Worm (Caenorhabditis elegans) whole organism, mixed stage, embryonic: ENCODE measurements around the gene prp-18.

Experiments
- ceh-39 ChIP-seq: fragments of 150-350 bp; optimal IDR thresholded peaks from 2 replicates; lab custom pipeline; 2014; ENCODE audit warnings: missing biosample characterization, missing genetic modification characterization
- ceh-43 ChIP-seq: fragments of 200-800 bp; sonication (Bioruptor generic); optimal IDR thresholded peaks from 2 replicates; lab custom pipeline; 2018; ENCODE audit warnings: mild to moderate bottlenecking, missing genetic modification characterization, moderate library complexity, missing compliant biosample characterization
- ceh-83 ChIP-seq: fragments of 200-800 bp; sonication (Bioruptor generic); optimal IDR thresholded peaks from 2 replicates; lab custom pipeline; 2018; ENCODE audit warnings: mild to moderate bottlenecking, missing genetic modification characterization, missing compliant biosample characterization
- ces-1 ChIP-seq: fragments of 150-350 bp; optimal IDR thresholded peaks from 2 replicates; lab custom pipeline; 2014; ENCODE audit warnings: missing biosample characterization, missing genetic modification reagents, missing genetic modification characterization
- cnd-1 ChIP-seq: fragments of 200-800 bp; sonication (Bioruptor generic); optimal IDR thresholded peaks from 2 replicates; lab custom pipeline; 2018; ENCODE audit warnings: mild to moderate bottlenecking, missing genetic modification characterization, missing compliant biosample characterization
- drap-1 ChIP-seq: fragments of 200-800 bp; sonication (Bioruptor generic); optimal IDR thresholded peaks from 3 replicates; lab custom pipeline; 2018; ENCODE audit warnings: mild to moderate bottlenecking, missing genetic modification characterization, missing compliant biosample characterization
- elt-1 ChIP-seq: sonication (generic microtip); optimal IDR thresholded peaks from 2 replicates; lab custom pipeline; 2017; ENCODE audit warnings: missing genetic modification characterization, mild to moderate bottlenecking, missing compliant biosample characterization, antibody characterized with exemption, moderate library complexity, borderline replicate concordance; ENCODE audit not compliant: insufficient read depth
- elt-3 ChIP-seq: fragments of 150-350 bp; optimal IDR thresholded peaks from 2 replicates; lab custom pipeline; 2014; ENCODE audit warnings: missing biosample characterization, missing genetic modification characterization
- flh-1 ChIP-seq: fragments of 200-800 bp; sonication (Bioruptor generic); optimal IDR thresholded peaks from 2 replicates; lab custom pipeline; 2018; ENCODE audit warnings: mild to moderate bottlenecking, missing genetic modification characterization, moderate library complexity, missing compliant biosample characterization
- ham-2 ChIP-seq: fragments of 200-800 bp; sonication (Bioruptor generic); optimal IDR thresholded peaks from 2 replicates; lab custom pipeline; 2018; ENCODE audit warnings: mild to moderate bottlenecking, missing genetic modification characterization, missing compliant biosample characterization
- hlh-1 ChIP-seq: fragments of 150-350 bp; optimal IDR thresholded peaks from 2 replicates; lab custom pipeline; 2014; ENCODE audit warnings: missing biosample characterization, missing genetic modification reagents, missing genetic modification characterization
- lin-13 ChIP-seq: fragments of 150-350 bp; optimal IDR thresholded peaks from 2 replicates; lab custom pipeline; 2014; ENCODE audit warnings: missing biosample characterization, missing genetic modification characterization
- mab-5 ChIP-seq: fragments of 150-350 bp; optimal IDR thresholded peaks from 2 replicates; lab custom pipeline; 2014; ENCODE audit warnings: missing biosample characterization, missing genetic modification characterization
- mep-1 ChIP-seq: fragments of 150-350 bp; optimal IDR thresholded peaks from 2 replicates; lab custom pipeline; 2017; ENCODE audit warnings: missing biosample characterization, missing genetic modification reagents, missing genetic modification characterization, inconsistent platforms
- mls-2 ChIP-seq: sonication (generic microtip); optimal IDR thresholded peaks from 2 replicates; lab custom pipeline; 2016; ENCODE audit warnings: mild to moderate bottlenecking, missing genetic modification characterization, moderate library complexity, missing compliant biosample characterization
- nhr-12 ChIP-seq: fragments of 150-350 bp; optimal IDR thresholded peaks from 2 replicates; lab custom pipeline; 2014; ENCODE audit warnings: missing biosample characterization, missing genetic modification characterization
- nhr-2 ChIP-seq: fragments of 150-350 bp; optimal IDR thresholded peaks from 2 replicates; lab custom pipeline; 2014; ENCODE audit warnings: missing biosample characterization, missing genetic modification characterization
- nhr-237 ChIP-seq: fragments of 150-350 bp; optimal IDR thresholded peaks from 2 replicates; lab custom pipeline; 2014; ENCODE audit warnings: missing biosample characterization, missing genetic modification characterization
- nhr-76 ChIP-seq: sonication (generic microtip); optimal IDR thresholded peaks from 2 replicates; lab custom pipeline; 2017; ENCODE audit warnings: missing biosample characterization, missing genetic modification characterization
- pha-4 ChIP-seq: fragments of 150-350 bp; optimal IDR thresholded peaks from 2 replicates; lab custom pipeline; 2018; ENCODE audit warnings: missing biosample characterization, missing genetic modification reagents, missing genetic modification characterization
- sem-2 ChIP-seq: fragments of 200-800 bp; sonication (Bioruptor generic); optimal IDR thresholded peaks from 2 replicates; lab custom pipeline; 2018; ENCODE audit warnings: mild to moderate bottlenecking, missing genetic modification characterization, missing compliant biosample characterization
- snpc-4 ChIP-seq: fragments of 150-350 bp; optimal IDR thresholded peaks from 2 replicates; lab custom pipeline; 2014; ENCODE audit warnings: missing biosample characterization, missing genetic modification characterization
- tbx-8 ChIP-seq: fragments of 200-800 bp; sonication (Bioruptor generic); optimal IDR thresholded peaks from 2 replicates; lab custom pipeline; 2018; ENCODE audit warnings: mild to moderate bottlenecking, missing genetic modification characterization, moderate library complexity, missing compliant biosample characterization
- unc-120 ChIP-seq: sonication (generic microtip); optimal IDR thresholded peaks from 2 replicates; lab custom pipeline; 2017; ENCODE audit warnings: missing genetic modification characterization, missing compliant biosample characterization; ENCODE audit not compliant: poor library complexity, severe bottlenecking
- unc-39 ChIP-seq: fragments of 150-350 bp; optimal IDR thresholded peaks from 2 replicates; lab custom pipeline; 2014; ENCODE audit warnings: missing biosample characterization, missing genetic modification characterization
- unc-62 ChIP-seq: fragments of 150-350 bp; optimal IDR thresholded peaks from 2 replicates; lab custom pipeline; 2014; ENCODE audit warnings: missing biosample characterization, missing genetic modification reagents, missing genetic modification characterization
- zip-8 ChIP-seq: fragments of 150-350 bp; optimal IDR thresholded peaks from 2 replicates; lab custom pipeline; 2014; ENCODE audit warnings: missing biosample characterization, missing genetic modification characterization
- ztf-11 ChIP-seq: fragments of 150-350 bp; optimal IDR thresholded peaks from 2 replicates; lab custom pipeline; 2014; ENCODE audit warnings: missing biosample characterization, missing genetic modification characterization

Gene prp-18

ce11 chrIV:9873837-9874236 is 10.3 kb downstream of the prp-18 start:
- TF ChIP-seq cnd-1 (no peak), pha-4 (tag; lab: Kevin White, UChicago) (peak; percentile 38), hlh-1 (tag; lab: Kevin White, UChicago) (peak; percentile 66), nhr-237 (tag; lab: Kevin White, UChicago) (peak; percentile 7), mls-2 (tag; lab: Kevin White, UChicago) (no peak), unc-62 (GFP tag; lab: Kevin White, UChicago) (peak; percentile 64), ces-1 (GFP tag; lab: Kevin White, UChicago) (peak; percentile 28), unc-120 (tag; lab: Kevin White, UChicago) (peak; percentile 61)
- TF ChIP-seq, all 35 proteins: peak for 6

- no peak for TF ChIP-seq flh-1 (GFP tag; lab: Kevin White, UChicago)
- TF ChIP-seq ceh-83 (GFP tag; lab: Kevin White, UChicago) = no peak
- TF ChIP-seq elt-3 (tag; lab: Kevin White, UChicago) = no peak
- no peak for TF ChIP-seq zip-8
- no peak for TF ChIP-seq sem-2 (GFP tag; lab: Kevin White, UChicago)
- no peak for TF ChIP-seq ceh-39 (tag; lab: Kevin White, UChicago)
- TF ChIP-seq cnd-1 = no peak
- TF ChIP-seq ztf-11 (tag; lab: Kevin White, UChicago) = no peak
- TF ChIP-seq snpc-4 (tag; lab: Kevin White, UChicago) = no peak
- TF ChIP-seq mep-1 = no peak
- TF ChIP-seq mab-5 = no peak
- TF ChIP-seq nhr-12 (tag; lab: Kevin White, UChicago) = no peak
- TF ChIP-seq elt-1 (tag; lab: Kevin White, UChicago) = no peak
- TF ChIP-seq unc-120 (tag; lab: Kevin White, UChicago) = no peak
These were observed 11.4 kb downstream of the prp-18 start for ce11 chrIV:9872786-9873185.

- no peak for TF ChIP-seq zip-8
- no peak for TF ChIP-seq nhr-2 (tag; lab: Kevin White, UChicago)
- no peak for TF ChIP-seq mls-2 (tag; lab: Kevin White, UChicago)
- TF ChIP-seq nhr-237 (tag; lab: Kevin White, UChicago) = no peak
- TF ChIP-seq unc-62 (GFP tag; lab: Kevin White, UChicago) = no peak
- no peak for TF ChIP-seq drap-1 (GFP tag; lab: Kevin White, UChicago)
- no peak for TF ChIP-seq cnd-1
- TF ChIP-seq ces-1 (GFP tag; lab: Kevin White, UChicago) = no peak
- TF ChIP-seq sem-2 (GFP tag; lab: Kevin White, UChicago) = no peak
- no peak for TF ChIP-seq ceh-43 (GFP tag; lab: Kevin White, UChicago)
- no peak for TF ChIP-seq snpc-4 (tag; lab: Kevin White, UChicago)
- no peak for TF ChIP-seq unc-39 (tag; lab: Kevin White, UChicago)
- TF ChIP-seq flh-1 (GFP tag; lab: Kevin White, UChicago) = no peak
- no peak for TF ChIP-seq nhr-76 (tag; lab: Kevin White, UChicago)
- TF ChIP-seq tbx-8 (GFP tag; lab: Kevin White, UChicago) = no peak
- TF ChIP-seq unc-120 (tag; lab: Kevin White, UChicago) = no peak
These were observed 12.0 kb downstream of the prp-18 start for ce11 chrIV:9872210-9872609.

ce11 chrIV:9869344-9869743 is 14.8 kb downstream of the prp-18 start:
- no peak for TF ChIP-seq tbx-8 (GFP tag; lab: Kevin White, UChicago)

ce11 chrIV:9867915-9868314 is 16.3 kb downstream of the prp-18 start:
- TF ChIP-seq tbx-8 (GFP tag; lab: Kevin White, UChicago) (no peak), flh-1 (GFP tag; lab: Kevin White, UChicago) (no peak), nhr-2 (tag; lab: Kevin White, UChicago) (no peak), lin-13 (tag; lab: Kevin White, UChicago) (no peak), hlh-1 (tag; lab: Kevin White, UChicago) (no peak), nhr-237 (tag; lab: Kevin White, UChicago) (no peak), zip-8 (no peak), elt-3 (tag; lab: Kevin White, UChicago) (no peak), sem-2 (GFP tag; lab: Kevin White, UChicago) (no peak), ceh-83 (GFP tag; lab: Kevin White, UChicago) (no peak), nhr-76 (tag; lab: Kevin White, UChicago) (no peak), ham-2 (GFP tag; lab: Kevin White, UChicago) (no peak), mep-1 (no peak), ces-1 (GFP tag; lab: Kevin White, UChicago) (no peak)
